Worm (Caenorhabditis elegans) whole organism, young adult: ENCODE results near the gene maph-1.3.

Source experiments
- B0035.1 ChIP-seq: sonication (generic microtip); optimal IDR thresholded peaks from 2 replicates; lab custom pipeline; 2016; ENCODE audit warnings: missing genetic modification characterization, mild to moderate bottlenecking, missing compliant biosample characterization, missing genotype, missing genetic modification reagents
- B0261.1 ChIP-seq: sonication (generic microtip); optimal IDR thresholded peaks from 2 replicates; lab custom pipeline; 2016; ENCODE audit warnings: mild to moderate bottlenecking, missing genetic modification characterization, moderate library complexity, missing compliant biosample characterization
- D2030.7 ChIP-seq: fragments of 200-800 bp; sonication (Bioruptor generic); IDR thresholded peaks from 2 replicates; pipeline ENCODE4 v1.3.6; 2022; ENCODE audit warnings: missing genetic modification reagents, missing genetic modification characterization, missing compliant biosample characterization
- F33H1.4 ChIP-seq: fragments of 200-800 bp; sonication (Bioruptor generic); IDR thresholded peaks from 2 replicates; pipeline ENCODE4 v1.3.6; 2022; ENCODE audit warnings: missing genetic modification reagents, missing genetic modification characterization, missing compliant biosample characterization
- F37B4.10 ChIP-seq: fragments of 200-800 bp; sonication (Bioruptor generic); IDR thresholded peaks from 2 replicates; pipeline ENCODE4 v1.3.6; 2022; ENCODE audit warnings: missing genetic modification characterization, missing compliant biosample characterization
- F49E8.2 ChIP-seq: sonication (generic microtip); optimal IDR thresholded peaks from 3 replicates; lab custom pipeline; 2017; ENCODE audit warnings: missing genetic modification characterization, mild to moderate bottlenecking, missing compliant biosample characterization, antibody characterized with exemption, moderate library complexity; ENCODE audit not compliant: insufficient read depth
- F52B5.7 ChIP-seq: sonication (generic microtip); optimal IDR thresholded peaks from 2 replicates; lab custom pipeline; 2016; ENCODE audit warnings: mild to moderate bottlenecking, missing genetic modification characterization, missing compliant biosample characterization
- K12H6.12 ChIP-seq: fragments of 200-800 bp; sonication (Bioruptor generic); optimal IDR thresholded peaks from 2 replicates; lab custom pipeline; 2018; ENCODE audit warnings: mild to moderate bottlenecking, missing genetic modification characterization, missing compliant biosample characterization
- ama-1 ChIP-seq, 3 experiments: fragments of 150-350 bp in 1 of 3; sonication (generic microtip) in 2 of 3; optimal IDR thresholded peaks; 2 replicates each; lab custom pipeline; 2014 to 2018; ENCODE audit warnings: missing biosample characterization in 2 of 3, missing genetic modification characterization in 2 of 3, missing genetic modification reagents in 2 of 3
- aptf-2 ChIP-seq: fragments of 200-800 bp; sonication (Bioruptor generic); conservative IDR thresholded peaks from 2 replicates; pipeline ENCODE4 v1.3.6; 2022; ENCODE audit warnings: missing genetic modification reagents, missing genetic modification characterization, missing compliant biosample characterization
- atf-7 ChIP-seq: sonication (generic microtip); optimal IDR thresholded peaks from 2 replicates; lab custom pipeline; 2017; ENCODE audit warnings: mild to moderate bottlenecking, missing genetic modification characterization, missing compliant biosample characterization
- attf-5 ChIP-seq: fragments of 200-800 bp; sonication (Bioruptor generic); optimal IDR thresholded peaks from 2 replicates; lab custom pipeline; 2018; ENCODE audit warnings: mild to moderate bottlenecking, missing genetic modification characterization, missing compliant biosample characterization
- attf-6 ChIP-seq: fragments of 200-800 bp; sonication (Bioruptor generic); IDR thresholded peaks from 2 replicates; pipeline ENCODE4 v1.3.6; 2022; ENCODE audit warnings: missing genetic modification reagents, missing genetic modification characterization, missing compliant biosample characterization
- ccch-3 ChIP-seq: fragments of 200-800 bp; sonication (Bioruptor generic); optimal IDR thresholded peaks from 2 replicates; lab custom pipeline; 2018; ENCODE audit warnings: mild to moderate bottlenecking, missing genetic modification characterization, missing compliant biosample characterization
- ceh-27 ChIP-seq: fragments of 200-800 bp; sonication (Bioruptor generic); optimal IDR thresholded peaks from 2 replicates; lab custom pipeline; 2018; ENCODE audit warnings: mild to moderate bottlenecking, missing genetic modification characterization, moderate library complexity, missing compliant biosample characterization
- ceh-79 ChIP-seq: sonication (generic microtip); optimal IDR thresholded peaks from 2 replicates; lab custom pipeline; 2017; ENCODE audit warnings: mild to moderate bottlenecking, missing genetic modification characterization, missing compliant biosample characterization
- dox-1 ChIP-seq: fragments of 200-800 bp; sonication (Bioruptor generic); IDR thresholded peaks from 2 replicates; pipeline ENCODE4 v1.3.6; 2022; ENCODE audit warnings: missing genetic modification reagents, missing genetic modification characterization, missing compliant biosample characterization
- dpl-1 ChIP-seq: fragments of 150-350 bp; optimal IDR thresholded peaks from 2 replicates; lab custom pipeline; 2014; ENCODE audit warnings: missing biosample characterization, missing genetic modification reagents, missing genetic modification characterization
- efl-1 ChIP-seq: fragments of 150-350 bp; optimal IDR thresholded peaks from 2 replicates; lab custom pipeline; 2014; ENCODE audit warnings: missing biosample characterization, missing genetic modification reagents, missing genetic modification characterization
- gei-17 ChIP-seq: fragments of 200-800 bp; sonication (Bioruptor generic); optimal IDR thresholded peaks from 2 replicates; lab custom pipeline; 2018; ENCODE audit warnings: mild to moderate bottlenecking, missing genetic modification characterization, missing compliant biosample characterization
- him-1 ChIP-seq: sonication (generic microtip); optimal IDR thresholded peaks from 2 replicates; lab custom pipeline; 2016; ENCODE audit warnings: missing genotype, missing genetic modification reagents, missing genetic modification characterization, missing compliant biosample characterization
- hlh-12 ChIP-seq: sonication (generic microtip); optimal IDR thresholded peaks from 2 replicates; lab custom pipeline; 2016; ENCODE audit warnings: missing genetic modification characterization, missing compliant biosample characterization
- hrde-1 ChIP-seq: sonication (generic microtip); optimal IDR thresholded peaks from 2 replicates; lab custom pipeline; 2016; ENCODE audit warnings: missing genetic modification characterization, mild to moderate bottlenecking, missing compliant biosample characterization, moderate library complexity, missing genotype, missing genetic modification reagents, borderline replicate concordance
- lin-26 ChIP-seq: fragments of 200-800 bp; sonication (Bioruptor generic); IDR thresholded peaks from 2 replicates; pipeline ENCODE4 v1.3.6; 2022; ENCODE audit warnings: missing genetic modification reagents, missing genetic modification characterization, missing compliant biosample characterization
- lin-40 ChIP-seq: sonication (generic microtip); optimal IDR thresholded peaks from 2 replicates; lab custom pipeline; 2016; ENCODE audit warnings: missing genetic modification characterization, mild to moderate bottlenecking, missing compliant biosample characterization, missing genotype, missing genetic modification reagents
- lin-54 ChIP-seq: fragments of 200-800 bp; sonication (Bioruptor generic); optimal IDR thresholded peaks from 2 replicates; lab custom pipeline; 2018; ENCODE audit warnings: mild to moderate bottlenecking, missing genetic modification characterization, missing compliant biosample characterization
- lir-1 ChIP-seq: fragments of 200-800 bp; sonication (Bioruptor generic); conservative IDR thresholded peaks from 2 replicates; pipeline ENCODE4 v1.3.6; 2022; ENCODE audit warnings: missing genetic modification reagents, missing genetic modification characterization, missing compliant biosample characterization
- lsl-1 ChIP-seq: fragments of 200-800 bp; sonication (Bioruptor generic); optimal IDR thresholded peaks from 2 replicates; lab custom pipeline; 2018; ENCODE audit warnings: mild to moderate bottlenecking, missing genetic modification characterization, moderate library complexity, missing compliant biosample characterization
- madf-10 ChIP-seq: sonication (generic microtip); optimal IDR thresholded peaks from 2 replicates; lab custom pipeline; 2016; ENCODE audit warnings: mild to moderate bottlenecking, missing genetic modification characterization, missing compliant biosample characterization
- madf-3 ChIP-seq: fragments of 200-800 bp; sonication (Bioruptor generic); IDR thresholded peaks from 2 replicates; pipeline ENCODE4 v1.3.6; 2022; ENCODE audit warnings: missing genetic modification reagents, missing genetic modification characterization, missing compliant biosample characterization
- madf-6 ChIP-seq: fragments of 200-800 bp; sonication (Bioruptor generic); IDR thresholded peaks from 2 replicates; pipeline ENCODE4 v1.3.6; 2022; ENCODE audit warnings: missing genetic modification reagents, missing genetic modification characterization, missing compliant biosample characterization
- madf-8 ChIP-seq: fragments of 200-800 bp; sonication (Bioruptor generic); conservative IDR thresholded peaks from 2 replicates; pipeline ENCODE4 v1.3.6; 2022; ENCODE audit warnings: missing genetic modification reagents, missing genetic modification characterization, missing compliant biosample characterization
- nfya-1 ChIP-seq: sonication (generic microtip); optimal IDR thresholded peaks from 2 replicates; lab custom pipeline; 2017; ENCODE audit warnings: antibody characterized with exemption, missing compliant biosample characterization, missing genetic modification characterization, borderline replicate concordance; ENCODE audit not compliant: insufficient read depth
- nfyb-1 ChIP-seq: fragments of 200-800 bp; sonication (Bioruptor generic); IDR thresholded peaks from 2 replicates; pipeline ENCODE4 v1.3.6; 2022; ENCODE audit warnings: missing genetic modification reagents, missing genetic modification characterization, missing compliant biosample characterization
- nhr-179 ChIP-seq: sonication (generic microtip); optimal IDR thresholded peaks from 2 replicates; lab custom pipeline; 2016; ENCODE audit warnings: mild to moderate bottlenecking, missing genetic modification characterization, missing compliant biosample characterization
- tbx-9 ChIP-seq: sonication (generic microtip); optimal IDR thresholded peaks from 2 replicates; lab custom pipeline; 2016; ENCODE audit warnings: borderline replicate concordance, missing genetic modification characterization, inconsistent platforms, missing compliant biosample characterization
- tlf-1 ChIP-seq: fragments of 200-800 bp; sonication (Bioruptor generic); optimal IDR thresholded peaks from 2 replicates; lab custom pipeline; 2018; ENCODE audit warnings: mild to moderate bottlenecking, missing genetic modification characterization, missing compliant biosample characterization
- ztf-18 ChIP-seq: sonication (generic microtip); optimal IDR thresholded peaks from 2 replicates; lab custom pipeline; 2016; ENCODE audit warnings: missing genotype, mild to moderate bottlenecking, missing genetic modification characterization, missing compliant biosample characterization
- ztf-22 ChIP-seq: fragments of 200-800 bp; sonication (Bioruptor generic); optimal IDR thresholded peaks from 2 replicates; lab custom pipeline; 2018; ENCODE audit warnings: mild to moderate bottlenecking, missing genetic modification characterization, moderate library complexity, missing compliant biosample characterization
- ztf-26 ChIP-seq: sonication (generic microtip); optimal IDR thresholded peaks from 2 replicates; lab custom pipeline; 2017; ENCODE audit warnings: missing genetic modification characterization, missing compliant biosample characterization
- ztf-3 ChIP-seq: fragments of 200-800 bp; sonication (Bioruptor generic); optimal IDR thresholded peaks from 2 replicates; lab custom pipeline; 2018; ENCODE audit warnings: mild to moderate bottlenecking, missing genetic modification characterization, missing compliant biosample characterization

The maph-1.3 gene

DNA sequence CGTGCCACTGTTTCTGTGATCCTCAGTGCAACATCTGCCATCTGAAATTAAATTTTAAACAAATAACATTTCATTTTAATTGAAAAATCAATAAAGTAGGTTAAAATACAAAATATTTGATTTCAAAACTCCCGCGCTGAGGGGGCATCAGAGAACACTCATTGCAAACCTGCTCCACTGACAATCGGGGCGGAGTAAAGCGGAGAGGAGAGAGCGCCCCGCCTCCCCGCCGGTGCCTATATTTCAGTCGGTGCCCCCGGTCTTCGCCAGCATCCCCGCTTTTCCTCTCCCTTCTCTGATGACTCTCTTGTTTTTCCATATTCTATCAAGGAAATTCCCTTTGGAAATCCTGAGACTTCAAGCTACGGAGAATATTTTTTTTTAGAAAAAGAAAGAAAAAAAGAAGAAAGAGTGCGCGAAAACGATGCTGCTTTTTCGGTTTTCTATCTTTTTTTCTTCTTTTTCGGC, 18.3 kb downstream of the maph-1.3 start, which contains the start of gene brc-1 (continued):
- peak; percentile 87 for TF ChIP-seq ztf-26 (tag; lab: Kevin White, UChicago)
- peak; percentile 71 for TF ChIP-seq dpl-1
- peak; percentile 71 for TF ChIP-seq ceh-27
- peak; percentile 91 for TF ChIP-seq lin-54 (GFP tag; lab: Kevin White, UChicago)
- TF ChIP-seq gei-17 (GFP tag; lab: Kevin White, UChicago), result peak; percentile 20
- TF ChIP-seq lir-1 (GFP tag; lab: Robert Waterston, UW), result peak; percentile 53; the same call in 1 of the 2 replicates
- no peak for TF ChIP-seq F37B4.10 (GFP tag; lab: Robert Waterston, UW)
- TF ChIP-seq him-1, result no peak
- peak; percentile 94 for TF ChIP-seq attf-5
- TF ChIP-seq madf-10 (tag; lab: Kevin White, UChicago), result peak; percentile 55
- TF ChIP-seq B0261.1 (tag; lab: Kevin White, UChicago), result no peak
- peak; percentile 23; the same call in 1 of the 2 replicates for TF ChIP-seq madf-6
- TF ChIP-seq ccch-3, result no peak
- TF ChIP-seq ztf-18 (tag; lab: Kevin White, UChicago), result peak; percentile 46

DNA sequence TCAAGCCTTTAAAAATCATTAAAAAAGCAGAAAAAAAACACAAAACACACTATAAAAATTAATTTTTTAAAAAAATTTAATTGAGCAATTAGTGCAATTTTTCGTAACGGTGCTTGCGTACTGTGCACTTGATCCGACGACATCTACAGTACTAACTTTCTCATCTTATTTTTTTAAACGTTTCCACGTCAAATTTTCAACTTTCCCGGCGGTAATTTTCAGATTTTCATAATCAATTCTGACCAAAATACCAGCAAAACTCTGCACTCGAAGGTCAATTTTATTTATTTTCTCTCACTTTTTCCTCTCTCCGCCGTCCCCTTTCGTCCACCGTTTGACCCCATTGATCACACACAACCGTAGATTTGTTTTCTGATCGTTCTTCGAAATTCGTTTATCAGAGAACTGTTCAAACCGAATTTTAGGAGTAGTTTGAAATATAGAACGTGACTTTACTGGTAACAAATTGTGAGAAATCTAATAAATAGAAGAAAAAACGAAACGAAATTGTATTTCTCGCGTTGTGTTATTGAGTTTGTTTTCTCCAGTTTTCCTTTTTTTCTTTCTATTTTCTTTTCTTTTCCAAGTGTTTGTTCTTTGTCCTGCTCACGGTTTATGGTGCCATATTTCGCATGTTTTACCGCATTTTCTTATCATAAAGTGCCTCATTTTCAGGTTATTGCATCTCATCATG, 19.3 kb downstream of the maph-1.3 start, which contains the start of gene acs-19:
Gene acs-19, plus strand, starts transcription at position 676 of the 694 bp plus-strand sequence.
- TF ChIP-seq madf-3 (0 out of 2 replicates have a peak, but pooled peaks have one; percentile 22), lin-40 (tag; lab: Kevin White, UChicago) (peak; percentile 19), ama-1 (optimal IDR thresholded peaks at IDR 0.05; lab: Kevin White, UChicago) (peak; percentile 11), ama-1 (GFP tag; optimal IDR thresholded peaks at IDR 0.05; lab: Kevin White, UChicago) (no peak), K12H6.12 (tag; lab: Kevin White, UChicago) (peak; percentile 53), D2030.7 (GFP tag; lab: Robert Waterston, UW) (0 out of 2 replicates have a peak, but pooled peaks have one; percentile 15), F52B5.7 (tag; lab: Kevin White, UChicago) (peak; percentile 30), madf-6 (peak; percentile 76), hlh-12 (tag; lab: Kevin White, UChicago) (no peak), B0261.1 (tag; lab: Kevin White, UChicago) (no peak), efl-1 (GFP tag; lab: Kevin White, UChicago) (peak; percentile 69), lsl-1 (GFP tag; lab: Kevin White, UChicago) (peak; percentile 59), dpl-1 (peak; percentile 40), F33H1.4 (GFP tag; lab: Robert Waterston, UW) (peak; percentile 35), B0035.1 (tag; lab: Kevin White, UChicago) (no peak), nfyb-1 (GFP tag; lab: Robert Waterston, UW) (0 out of 2 replicates have a peak, but pooled peaks have one; percentile 63), nfya-1 (tag; lab: Kevin White, UChicago) (no peak), madf-8 (GFP tag; lab: Robert Waterston, UW) (peak; percentile 41; the same call in 1 of the 2 replicates)

DNA sequence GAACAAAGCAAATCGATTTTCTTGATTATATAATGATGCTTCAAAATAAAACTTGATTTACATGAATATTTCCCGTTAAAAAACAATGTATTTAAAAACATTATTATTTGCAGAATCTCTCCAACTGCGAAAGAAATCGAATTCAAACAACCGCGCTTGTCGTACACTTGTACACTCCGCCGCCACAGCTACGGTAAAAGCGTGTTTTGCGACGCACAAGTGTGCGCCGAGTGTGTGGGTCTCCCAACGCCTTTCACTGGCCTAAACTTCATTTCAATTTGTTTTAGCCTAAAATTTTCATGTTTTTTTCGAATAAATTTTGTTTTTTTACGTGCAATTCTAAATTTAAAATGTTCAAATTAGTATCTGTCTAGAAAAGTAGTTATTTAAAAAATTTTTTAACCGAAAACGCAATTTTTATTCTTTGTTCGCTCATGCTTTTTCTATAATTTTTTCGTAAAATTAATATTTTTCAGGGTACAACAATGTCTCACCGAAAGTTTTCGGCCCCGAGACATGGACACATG, 22.7 kb downstream of the maph-1.3 start, which contains the start of gene rpl-3:
Gene rpl-3, plus strand, starts transcription at position 477 of the 527 bp plus-strand sequence.
- peak; percentile 100 for TF ChIP-seq ztf-22 (GFP tag; lab: Kevin White, UChicago)
- peak; percentile 93 for TF ChIP-seq attf-6 (GFP tag; lab: Robert Waterston, UW)
- TF ChIP-seq F37B4.10 (GFP tag; lab: Robert Waterston, UW), result peak; percentile 100
- TF ChIP-seq atf-7 (tag; lab: Kevin White, UChicago), result peak; percentile 100
- no peak for TF ChIP-seq nfya-1 (tag; lab: Kevin White, UChicago)
- peak; percentile 99 for TF ChIP-seq ccch-3
- peak; percentile 100 for TF ChIP-seq F49E8.2
- peak; percentile 91 for TF ChIP-seq tbx-9 (tag; lab: Kevin White, UChicago)
- TF ChIP-seq D2030.7 (GFP tag; lab: Robert Waterston, UW), result peak; percentile 100
- TF ChIP-seq B0035.1 (tag; lab: Kevin White, UChicago), result peak; percentile 97
- peak; percentile 100 for TF ChIP-seq lin-54 (GFP tag; lab: Kevin White, UChicago)
- peak; percentile 100 for TF ChIP-seq ceh-79 (tag; lab: Kevin White, UChicago)
- peak; percentile 100 for TF ChIP-seq K12H6.12 (tag; lab: Kevin White, UChicago)
- TF ChIP-seq hrde-1 (tag; lab: Kevin White, UChicago), result peak; percentile 98
- peak; percentile 100 for TF ChIP-seq F52B5.7 (tag; lab: Kevin White, UChicago)
- TF ChIP-seq tlf-1 (GFP tag; lab: Kevin White, UChicago), result peak; percentile 100
- peak; percentile 68 for TF ChIP-seq nhr-179 (tag; lab: Kevin White, UChicago)
- peak; percentile 92 for TF ChIP-seq aptf-2 (GFP tag; lab: Robert Waterston, UW)
- TF ChIP-seq ztf-3 (GFP tag; lab: Kevin White, UChicago), result peak; percentile 99
- peak; percentile 100 for TF ChIP-seq dox-1 (GFP tag; lab: Robert Waterston, UW)
- peak; percentile 100 for TF ChIP-seq ceh-27
- TF ChIP-seq lin-26, result peak; percentile 99
